Worm (Caenorhabditis elegans): ENCODE data around the gene F15D4.4.

- TF ChIP-seq scrt-1 (GFP tag; IDR thresholded peaks at IDR 0.05) (no peak), ceh-36 (tag; optimal IDR thresholded peaks at IDR 0.05) (no peak), tra-4 (tag; optimal IDR thresholded peaks at IDR 0.05) (no peak), ama-1 (optimal IDR thresholded peaks at IDR 0.05) (no peak), aly-1 (tag; optimal IDR thresholded peaks at IDR 0.05) (no peak), ets-7 (tag; optimal IDR thresholded peaks at IDR 0.05) (no peak), hmbx-1 (tag; optimal IDR thresholded peaks at IDR 0.05) (no peak), flt-1 (GFP tag; IDR thresholded peaks at IDR 0.05) (no peak), tbx-11 (GFP tag; IDR thresholded peaks at IDR 0.05) (no peak), tbx-37 (GFP tag; conservative IDR thresholded peaks at IDR 0.05) (no peak), F13C5.2 (tag; optimal IDR thresholded peaks at IDR 0.05) (no peak), ceh-13 (GFP tag; optimal IDR thresholded peaks at IDR 0.05) (no peak), hnd-1 (tag; optimal IDR thresholded peaks at IDR 0.05) (no peak)
Measured at ce11 chrII:13239593-13239992, 3.3 kb downstream of the F15D4.4 start.
